Fruit fly (Drosophila melanogaster): ENCODE data around the gene Bub1.
A peak's percentile ranks its signal among the peaks of the same experiment; 100 is the strongest.

The Bub1 gene

dm6 chr2L:5231437-5231836 is 47.2 kb upstream of the Bub1 start (continued):
- peak; percentile 43 for TF ChIP-seq ey (GFP tag; optimal IDR thresholded peaks at IDR 0.05)

DNA sequence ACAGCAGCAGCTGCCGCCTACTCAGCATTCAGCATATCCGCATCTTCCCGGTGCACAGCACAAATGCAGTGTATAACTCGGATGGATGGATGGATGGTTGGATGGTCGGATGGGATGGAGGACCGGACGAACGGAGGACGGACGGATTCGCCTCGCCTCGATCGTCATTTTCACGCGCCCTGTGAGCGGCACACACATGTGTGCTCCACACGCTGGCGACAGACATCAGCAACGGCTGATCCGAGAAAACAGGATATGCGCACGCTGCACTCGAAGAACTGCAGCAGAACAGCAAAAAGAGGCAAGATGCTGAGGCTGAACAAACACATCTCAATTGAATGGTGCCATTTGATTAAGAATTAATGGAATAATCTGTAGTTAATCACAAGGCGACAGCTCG is 46.5 kb upstream of the Bub1 start:
- TF ChIP-seq Hnf4 (GFP tag; optimal IDR thresholded peaks at IDR 0.05) (no peak), Rel (GFP tag; optimal IDR thresholded peaks at IDR 0.05) (no peak), Rel (tag; optimal IDR thresholded peaks at IDR 0.05) (no peak), sage (GFP tag; optimal IDR thresholded peaks at IDR 0.05) (no peak), h (GFP tag; optimal IDR thresholded peaks at IDR 0.05) (no peak), CG32264 (GFP tag; optimal IDR thresholded peaks at IDR 0.05) (no peak), Hr83 (GFP tag; optimal IDR thresholded peaks at IDR 0.05; ENCODE audit: poor library complexity, severe bottlenecking) (no peak), Dif (GFP tag; optimal IDR thresholded peaks at IDR 0.05; ENCODE audit: partially characterized antibody) (no peak), woc (GFP tag; optimal IDR thresholded peaks at IDR 0.05) (no peak), Sp1 (GFP tag; optimal IDR thresholded peaks at IDR 0.05) (no peak), CG9705 (GFP tag; optimal IDR thresholded peaks at IDR 0.05) (no peak), brk (GFP tag; optimal IDR thresholded peaks at IDR 0.05) (no peak)

DNA sequence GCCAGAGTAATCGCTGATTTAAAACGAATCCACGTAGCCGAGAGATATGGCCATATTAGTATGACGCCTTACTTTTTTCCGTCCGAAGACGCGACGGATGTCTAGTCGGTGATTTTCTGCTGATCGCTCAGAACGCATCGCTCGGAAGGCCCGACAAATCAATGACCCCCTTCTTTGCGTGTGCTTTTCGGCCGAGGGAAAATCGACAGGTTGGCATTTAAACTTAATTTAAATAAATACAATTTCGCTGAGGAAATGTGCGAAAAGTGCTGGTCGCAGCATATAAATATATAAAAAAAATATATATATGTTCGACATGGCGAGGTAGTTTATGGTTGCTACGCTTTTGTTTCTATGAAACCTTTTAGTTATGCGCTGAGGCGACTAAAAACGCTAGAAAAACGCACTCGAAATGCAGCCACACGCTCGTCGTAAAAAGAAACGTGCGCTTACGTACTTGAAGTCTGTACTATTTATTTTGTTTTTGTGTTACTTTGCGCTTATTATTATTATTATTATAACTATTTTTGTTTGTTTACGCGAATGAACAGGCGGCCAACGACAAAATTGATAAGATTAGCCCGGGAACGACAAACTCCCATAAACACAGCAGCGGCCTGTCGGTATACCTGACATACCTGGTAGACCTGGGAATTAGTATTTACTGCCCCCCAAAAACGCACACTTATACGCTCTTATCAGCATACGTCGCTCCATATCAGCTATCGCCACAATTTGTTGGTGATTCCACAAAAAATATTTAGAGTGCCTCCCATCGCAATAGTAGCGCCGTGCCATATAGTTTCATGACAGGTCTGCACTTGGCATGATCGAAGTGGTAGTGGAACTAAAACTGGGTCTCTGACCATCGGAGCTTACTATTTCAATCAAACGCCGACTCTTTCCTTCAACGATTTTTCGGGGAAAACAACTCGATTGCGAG is 45.4 kb upstream of the Bub1 start:
- TF ChIP-seq CG32264 (GFP tag; optimal IDR thresholded peaks at IDR 0.05) (no peak), CrebA (GFP tag; optimal IDR thresholded peaks at IDR 0.05; ENCODE audit: borderline replicate concordance) (peak; percentile 48), Rel (GFP tag; optimal IDR thresholded peaks at IDR 0.05) (no peak), Rel (tag; optimal IDR thresholded peaks at IDR 0.05) (peak; percentile 92)

DNA sequence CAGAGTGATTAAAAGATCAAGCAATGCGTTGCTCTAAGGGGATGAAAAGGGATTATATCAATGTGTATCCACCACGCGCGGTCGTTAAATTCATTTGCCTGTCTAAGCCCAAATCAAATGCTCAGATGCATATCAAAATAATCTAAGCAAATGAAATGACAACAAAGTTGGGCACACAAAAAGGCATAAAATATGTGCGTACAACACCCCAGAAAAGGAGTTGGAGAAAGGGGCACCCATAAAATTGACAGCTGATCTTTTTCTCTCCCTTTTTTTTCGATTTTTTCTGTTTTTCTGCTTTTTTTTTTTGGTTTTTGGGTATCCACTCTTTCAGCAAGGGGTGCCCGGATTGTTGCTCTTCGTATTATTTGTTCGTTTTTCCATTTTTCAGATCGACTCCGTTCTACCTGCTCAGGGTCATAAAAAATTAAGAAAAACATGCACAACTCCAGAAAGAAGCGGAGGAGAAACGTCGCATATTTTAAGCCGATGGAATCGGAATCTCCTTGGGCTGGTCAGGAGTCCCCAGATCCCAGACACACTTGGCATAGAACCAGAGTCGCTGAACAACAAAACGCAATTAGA is 43.9 kb upstream of the Bub1 start:
- TF ChIP-seq HLH106 (tag; optimal IDR thresholded peaks at IDR 0.05) (no peak), usp (GFP tag; optimal IDR thresholded peaks at IDR 0.05) (no peak), Dif (GFP tag; optimal IDR thresholded peaks at IDR 0.05; ENCODE audit: partially characterized antibody) (no peak), foxo (GFP tag; optimal IDR thresholded peaks at IDR 0.05) (no peak)

- peak; percentile 17 for TF ChIP-seq CrebA (GFP tag; optimal IDR thresholded peaks at IDR 0.05; ENCODE audit: borderline replicate concordance)
- peak; percentile 35 for TF ChIP-seq psq (GFP tag; optimal IDR thresholded peaks at IDR 0.05)
- TF ChIP-seq usp (GFP tag; optimal IDR thresholded peaks at IDR 0.05), result no peak
- peak; percentile 36 for TF ChIP-seq br (GFP tag; optimal IDR thresholded peaks at IDR 0.05)
- no peak for TF ChIP-seq tai (GFP tag; optimal IDR thresholded peaks at IDR 0.05)
Measured at dm6 chr2L:5236346-5236809, 42.3 kb upstream of the Bub1 start.

DNA sequence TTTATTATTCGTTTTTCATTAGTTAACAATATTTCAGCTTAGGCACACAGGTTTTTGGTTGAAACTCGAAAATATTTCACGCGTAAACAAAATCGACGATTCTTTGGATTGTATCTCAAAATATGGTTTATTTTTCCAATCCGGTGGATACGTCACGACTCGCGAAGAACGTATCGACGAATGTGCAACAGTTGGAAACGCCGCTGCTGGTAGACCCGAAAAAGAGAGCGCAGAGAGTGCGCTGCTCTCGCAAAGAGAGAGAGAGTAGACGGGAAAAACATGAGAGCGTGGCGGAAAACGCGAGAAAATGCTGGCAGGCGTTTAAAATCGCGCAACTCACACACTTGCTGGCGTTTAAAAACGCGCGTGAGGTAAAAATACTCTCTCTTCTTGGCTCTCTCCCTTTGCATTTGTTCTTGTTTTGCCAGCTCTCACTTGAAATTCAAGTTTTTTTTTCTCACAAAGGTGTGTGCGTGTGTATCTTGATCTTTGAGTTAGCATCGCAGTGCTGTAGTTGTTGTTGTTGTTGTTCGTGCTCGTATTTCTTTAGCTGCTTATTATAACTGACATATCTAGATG is 41.4 kb upstream of the Bub1 start:
- TF ChIP-seq lola (GFP tag; optimal IDR thresholded peaks at IDR 0.05) (no peak), tai (GFP tag; optimal IDR thresholded peaks at IDR 0.05) (peak; percentile 14), pan (optimal IDR thresholded peaks at IDR 0.05) (no peak), usp (GFP tag; optimal IDR thresholded peaks at IDR 0.05) (no peak), fru (GFP tag; optimal IDR thresholded peaks at IDR 0.05) (no peak), Jra (GFP tag; optimal IDR thresholded peaks at IDR 0.05) (no peak), dmrt93B (GFP tag; optimal IDR thresholded peaks at IDR 0.05) (no peak), dl (GFP tag; optimal IDR thresholded peaks at IDR 0.05; ENCODE audit: insufficient read depth in 1 of 2, partially characterized antibody in 2 of 2) (peak; percentile 97 to 99), foxo (GFP tag; optimal IDR thresholded peaks at IDR 0.05) (peak in 1 of 2 experiments; percentile 58), psq (GFP tag; optimal IDR thresholded peaks at IDR 0.05) (no peak), N (GFP tag; optimal IDR thresholded peaks at IDR 0.05) (no peak), sage (GFP tag; optimal IDR thresholded peaks at IDR 0.05) (peak; percentile 45), CG9705 (GFP tag; optimal IDR thresholded peaks at IDR 0.05) (no peak), GATAd (GFP tag; optimal IDR thresholded peaks at IDR 0.05) (no peak), sv (GFP tag; optimal IDR thresholded peaks at IDR 0.05) (no peak), brk (GFP tag; optimal IDR thresholded peaks at IDR 0.05) (peak; percentile 67), Rel (GFP tag; optimal IDR thresholded peaks at IDR 0.05) (peak; percentile 87), Rel (tag; optimal IDR thresholded peaks at IDR 0.05) (peak; percentile 22), woc (GFP tag; optimal IDR thresholded peaks at IDR 0.05) (peak; percentile 18), Sp1 (GFP tag; optimal IDR thresholded peaks at IDR 0.05) (peak; percentile 6), br (GFP tag; optimal IDR thresholded peaks at IDR 0.05) (peak; percentile 24), Myc (optimal IDR thresholded peaks at IDR 0.05) (peak; percentile 96), CrebA (GFP tag; optimal IDR thresholded peaks at IDR 0.05; ENCODE audit: borderline replicate concordance) (peak; percentile 70), dsf (GFP tag; optimal IDR thresholded peaks at IDR 0.05; ENCODE audit: borderline replicate concordance) (no peak), Vsx2 (GFP tag; optimal IDR thresholded peaks at IDR 0.05; ENCODE audit: partially characterized antibody) (peak; percentile 95), Abd-B (GFP tag; optimal IDR thresholded peaks at IDR 0.05) (no peak), ey (GFP tag; optimal IDR thresholded peaks at IDR 0.05) (no peak), h (GFP tag; optimal IDR thresholded peaks at IDR 0.05) (peak; percentile 45), Hr78 (GFP tag; optimal IDR thresholded peaks at IDR 0.05) (no peak)
